Worm (Caenorhabditis elegans): ENCODE measurements around the gene pigt-1.

The pigt-1 gene

DNA sequence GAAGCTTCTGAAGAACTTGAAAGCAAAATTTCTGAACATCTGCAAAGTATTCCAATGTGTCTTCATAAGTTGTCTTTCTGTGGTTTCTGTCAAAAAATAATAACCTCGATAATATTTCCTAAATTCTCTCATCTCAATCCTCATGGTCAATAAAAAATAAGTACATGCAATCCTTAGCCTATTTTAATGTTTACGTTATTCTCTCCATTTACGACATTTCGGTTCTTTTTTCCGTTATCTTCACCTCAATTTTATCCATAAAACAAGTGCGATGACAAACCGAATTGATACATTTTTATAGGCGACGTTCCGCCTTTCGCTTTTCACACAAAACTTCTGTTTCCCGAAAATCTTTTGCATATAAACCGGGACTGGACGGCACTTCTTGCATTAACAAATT lies 9.1 kb downstream of the pigt-1 start, which contains the start of gene col-153:
TSS of gene col-153 (plus strand) at position 301 of the 400 bp plus-strand sequence.
- TF ChIP-seq cebp-2 (GFP tag; IDR thresholded peaks at IDR 0.05) = no peak
- no peak for TF ChIP-seq tlf-1 (GFP tag; optimal IDR thresholded peaks at IDR 0.05)
- no peak for TF ChIP-seq F23B12.7 (tag; optimal IDR thresholded peaks at IDR 0.05; ENCODE audit: insufficient read depth)
- TF ChIP-seq F33H1.4 (GFP tag; IDR thresholded peaks at IDR 0.05) = no peak
- TF ChIP-seq T07F8.4 (tag; optimal IDR thresholded peaks at IDR 0.05) = no peak
- no peak for TF ChIP-seq nfya-1 (tag; optimal IDR thresholded peaks at IDR 0.05; ENCODE audit: borderline replicate concordance, insufficient read depth)
- no peak for TF ChIP-seq B0035.1 (tag; optimal IDR thresholded peaks at IDR 0.05)
- no peak for TF ChIP-seq pha-4 (tag; optimal IDR thresholded peaks at IDR 0.05)
- TF ChIP-seq F55B11.4 (tag; optimal IDR thresholded peaks at IDR 0.05; ENCODE audit: borderline replicate concordance, insufficient read depth) = no peak
- TF ChIP-seq B0336.3 (GFP tag; IDR thresholded peaks at IDR 0.05) = no peak
- no peak for TF ChIP-seq ets-4 (GFP tag; optimal IDR thresholded peaks at IDR 0.05)
- TF ChIP-seq lin-40 (tag; optimal IDR thresholded peaks at IDR 0.05) = no peak
- TF ChIP-seq snpc-3.4 (tag; optimal IDR thresholded peaks at IDR 0.05) = no peak

DNA sequence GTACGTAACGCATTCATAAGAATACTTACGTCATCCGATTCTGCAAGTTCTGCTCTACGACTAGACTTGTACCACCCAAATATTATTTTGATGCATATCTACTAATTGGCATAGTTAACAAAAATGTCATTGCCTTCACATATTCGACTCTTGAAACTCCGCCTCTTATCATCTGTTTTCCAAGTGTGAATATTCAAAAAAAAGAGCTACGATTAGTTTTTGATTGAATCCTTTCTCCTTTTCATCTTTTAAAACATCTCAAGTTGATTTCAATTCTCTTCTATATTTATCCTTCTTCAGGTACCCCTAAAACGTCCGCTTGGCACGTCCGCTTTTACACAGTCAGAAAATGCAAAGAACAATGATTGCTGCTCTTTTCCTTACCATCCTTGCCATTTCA lies 10.7 kb downstream of the pigt-1 start, which contains the start of gene F17C11.2:
TSS of gene F17C11.2 (plus strand) at position 301 of the 400 bp plus-strand sequence.
- no peak for TF ChIP-seq Y95B8A.8 (GFP tag; IDR thresholded peaks at IDR 0.05)
- TF ChIP-seq efl-1 (GFP tag; optimal IDR thresholded peaks at IDR 0.05) = no peak
- no peak for TF ChIP-seq ztf-26 (tag; optimal IDR thresholded peaks at IDR 0.05)
- no peak for TF ChIP-seq repo-1 (tag; optimal IDR thresholded peaks at IDR 0.05)
- no peak for TF ChIP-seq snpc-1.1 (tag; optimal IDR thresholded peaks at IDR 0.05; ENCODE audit: insufficient read depth)
- TF ChIP-seq hmg-20 (GFP tag; IDR thresholded peaks at IDR 0.05) = no peak
- TF ChIP-seq F57C9.4 (tag; optimal IDR thresholded peaks at IDR 0.05) = no peak
- no peak for TF ChIP-seq egl-18 (GFP tag; IDR thresholded peaks at IDR 0.05)
- no peak for TF ChIP-seq ceh-91 (GFP tag; IDR thresholded peaks at IDR 0.05)
- no peak for TF ChIP-seq let-607 (tag; optimal IDR thresholded peaks at IDR 0.05)
- TF ChIP-seq tbp1 (GFP tag; optimal IDR thresholded peaks at IDR 0.05) = no peak
- no peak for TF ChIP-seq athp-1 (tag; optimal IDR thresholded peaks at IDR 0.05)

ce11 chrV:10947210-10947609 lies 11.4 kb downstream of the pigt-1 start:
- TF ChIP-seq nhr-120 (GFP tag; IDR thresholded peaks at IDR 0.05) (no peak), ets-4 (GFP tag; optimal IDR thresholded peaks at IDR 0.05) (no peak), nfya-1 (tag; optimal IDR thresholded peaks at IDR 0.05; ENCODE audit: borderline replicate concordance, insufficient read depth) (no peak), ztf-26 (tag; optimal IDR thresholded peaks at IDR 0.05) (no peak), F49E8.2 (tag; optimal IDR thresholded peaks at IDR 0.05; ENCODE audit: insufficient read depth) (no peak), ztf-6 (GFP tag; IDR thresholded peaks at IDR 0.05) (no peak), Y56A3A.18 (GFP tag; IDR thresholded peaks at IDR 0.05) (no peak), mcd-1 (GFP tag; IDR thresholded peaks at IDR 0.05) (no peak), lir-1 (GFP tag; conservative IDR thresholded peaks at IDR 0.05) (no peak)

DNA sequence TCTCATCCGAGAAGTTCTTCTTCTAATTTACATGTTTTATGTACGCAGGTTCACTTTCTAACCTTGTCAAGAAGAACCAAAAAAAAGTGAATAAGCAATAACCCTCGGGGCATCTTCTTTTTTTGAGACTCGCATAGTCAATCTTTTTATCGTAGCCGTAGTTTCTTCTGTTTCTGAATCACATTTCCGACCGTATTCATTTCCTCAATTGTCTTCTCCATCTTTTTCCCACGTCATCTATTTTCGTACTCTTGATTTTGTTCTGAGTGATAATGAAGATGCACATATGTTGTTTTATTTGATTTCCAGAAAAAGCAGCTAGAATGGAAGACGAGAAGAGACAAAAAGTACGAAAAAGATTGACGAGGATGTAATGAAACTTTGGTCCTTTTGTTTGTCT lies 13.7 kb downstream of the pigt-1 start:
- TF ChIP-seq lin-35 (GFP tag; optimal IDR thresholded peaks at IDR 0.05) (no peak), madf-8 (GFP tag; conservative IDR thresholded peaks at IDR 0.05) (no peak), unc-62 (GFP tag; optimal IDR thresholded peaks at IDR 0.05) (no peak), mes-4 (tag; optimal IDR thresholded peaks at IDR 0.05) (no peak), tbx-9 (tag; optimal IDR thresholded peaks at IDR 0.05; ENCODE audit: borderline replicate concordance) (no peak), atf-7 (tag; optimal IDR thresholded peaks at IDR 0.05) (no peak), rcor-1 (GFP tag; IDR thresholded peaks at IDR 0.05) (no peak), ztf-28 (GFP tag; IDR thresholded peaks at IDR 0.05) (no peak), madf-3 (GFP tag; IDR thresholded peaks at IDR 0.05) (no peak), ztf-3 (GFP tag; optimal IDR thresholded peaks at IDR 0.05) (no peak), ets-4 (GFP tag; optimal IDR thresholded peaks at IDR 0.05) (no peak), Y56A3A.18 (GFP tag; IDR thresholded peaks at IDR 0.05) (no peak), ztf-22 (GFP tag; optimal IDR thresholded peaks at IDR 0.05) (no peak), D2030.7 (GFP tag; IDR thresholded peaks at IDR 0.05) (no peak), F23B12.7 (tag; optimal IDR thresholded peaks at IDR 0.05; ENCODE audit: insufficient read depth) (no peak), egl-44 (GFP tag; IDR thresholded peaks at IDR 0.05) (no peak), hsf-1 (GFP tag; IDR thresholded peaks at IDR 0.05) (no peak)
